Worm (Caenorhabditis elegans) whole organism, L4 larva: Measurements from ENCODE around the gene dhcr-24.

Source experiments
- F37D6.2 ChIP-seq: sonication (generic microtip); optimal IDR thresholded peaks from 2 replicates; lab custom pipeline; 2016; ENCODE audit warnings: mild to moderate bottlenecking, missing genetic modification characterization, missing compliant biosample characterization
- F44E2.7 ChIP-seq: fragments of 200-800 bp; sonication (Bioruptor generic); IDR thresholded peaks from 2 replicates; pipeline ENCODE4 v2.1.2; 2022; ENCODE audit warnings: missing genetic modification characterization, missing compliant biosample characterization
- R02D3.7 ChIP-seq: fragments of 150-350 bp; sonication (generic microtip); optimal IDR thresholded peaks from 3 replicates; lab custom pipeline; 2014; ENCODE audit warnings: missing biosample characterization, missing genetic modification characterization
- T26A8.4 ChIP-seq: fragments of 200-800 bp; sonication (Bioruptor generic); IDR thresholded peaks from 2 replicates; pipeline ENCODE4 v1.3.6; 2022; ENCODE audit warnings: missing genetic modification characterization, missing compliant biosample characterization
- Y105C5A.15 ChIP-seq: fragments of 200-800 bp; sonication (Bioruptor generic); IDR thresholded peaks from 2 replicates; pipeline ENCODE4 v1.3.6; 2022; ENCODE audit warnings: missing genetic modification characterization, missing compliant biosample characterization
- Y5F2A.4 ChIP-seq: fragments of 200-800 bp; sonication (Bioruptor generic); optimal IDR thresholded peaks from 2 replicates; lab custom pipeline; 2018; ENCODE audit warnings: mild to moderate bottlenecking, missing genetic modification characterization, missing compliant biosample characterization
- Y75B8A.6 ChIP-seq: fragments of 200-800 bp; sonication (Bioruptor generic); IDR thresholded peaks from 2 replicates; pipeline ENCODE4 v1.3.6; 2022; ENCODE audit warnings: missing genetic modification reagents, missing genetic modification characterization, missing compliant biosample characterization
- ZK337.2 ChIP-seq: fragments of 200-800 bp; sonication (Bioruptor generic); IDR thresholded peaks from 2 replicates; pipeline ENCODE4 v1.3.6; 2022; ENCODE audit warnings: missing genetic modification reagents, missing genetic modification characterization, missing compliant biosample characterization
- ZK546.5 ChIP-seq, 2 experiments: sonication (generic microtip); optimal IDR thresholded peaks; 2 replicates each; lab custom pipeline; 2017; ENCODE audit warnings: missing biosample characterization in 2 of 2, missing genetic modification characterization in 2 of 2
- attf-4 ChIP-seq: sonication (generic microtip); optimal IDR thresholded peaks from 3 replicates; lab custom pipeline; 2017; ENCODE audit warnings: missing biosample characterization, missing genetic modification characterization
- ceh-44 ChIP-seq: fragments of 200-800 bp; sonication (Bioruptor generic); IDR thresholded peaks from 2 replicates; pipeline ENCODE4 v1.3.6; 2022; ENCODE audit warnings: missing genetic modification reagents, missing genetic modification characterization, missing compliant biosample characterization
- ceh-62 ChIP-seq: sonication (generic microtip); optimal IDR thresholded peaks from 2 replicates; lab custom pipeline; 2017; ENCODE audit warnings: missing biosample characterization, missing genetic modification characterization
- ces-1 ChIP-seq: fragments of 150-350 bp; sonication (generic microtip); optimal IDR thresholded peaks from 4 replicates; lab custom pipeline; 2014; ENCODE audit warnings: missing biosample characterization, missing genetic modification reagents, missing genetic modification characterization
- cey-2 ChIP-seq: sonication (generic microtip); optimal IDR thresholded peaks from 3 replicates; lab custom pipeline; 2017; ENCODE audit warnings: missing genetic modification characterization, mild to moderate bottlenecking, missing compliant biosample characterization, antibody characterized with exemption, borderline replicate concordance; ENCODE audit not compliant: insufficient read depth
- dmd-8 ChIP-seq: fragments of 200-800 bp; sonication (Bioruptor generic); IDR thresholded peaks from 2 replicates; pipeline ENCODE4 v1.3.6; 2022; ENCODE audit warnings: missing genetic modification characterization, missing compliant biosample characterization
- dmd-9 ChIP-seq: fragments of 200-800 bp; sonication (Bioruptor generic); IDR thresholded peaks from 2 replicates; pipeline ENCODE4 v1.3.6; 2022; ENCODE audit warnings: missing genetic modification reagents, missing genetic modification characterization, missing compliant biosample characterization
- duxl-1 ChIP-seq: sonication (generic microtip); optimal IDR thresholded peaks from 2 replicates; lab custom pipeline; 2016; ENCODE audit warnings: mild to moderate bottlenecking, missing genetic modification characterization, moderate library complexity, missing compliant biosample characterization; ENCODE audit not compliant: poor library complexity
- egl-43 ChIP-seq: fragments of 200-800 bp; sonication (Bioruptor generic); IDR thresholded peaks from 2 replicates; pipeline ENCODE4 v1.3.6; 2022; ENCODE audit warnings: missing genetic modification reagents, missing genetic modification characterization, missing compliant biosample characterization
- gei-8 ChIP-seq: fragments of 200-800 bp; sonication (Bioruptor generic); optimal IDR thresholded peaks from 2 replicates; lab custom pipeline; 2018; ENCODE audit warnings: mild to moderate bottlenecking, missing genetic modification characterization, missing compliant biosample characterization
- hif-1 ChIP-seq, 2 experiments: sonication (generic microtip); optimal IDR thresholded peaks; 2 replicates each; lab custom pipeline; 2016 to 2017; ENCODE audit warnings: missing compliant biosample characterization in 2 of 2, missing genetic modification characterization in 2 of 2, missing genetic modification reagents in 2 of 2, missing genotype in 2 of 2, mild to moderate bottlenecking in 1 of 2
- hlh-11 ChIP-seq: fragments of 200-800 bp; sonication (Bioruptor generic); optimal IDR thresholded peaks from 2 replicates; lab custom pipeline; 2018; ENCODE audit warnings: mild to moderate bottlenecking, missing genetic modification characterization, missing compliant biosample characterization
- hlh-30 ChIP-seq: sonication (generic microtip); optimal IDR thresholded peaks from 2 replicates; lab custom pipeline; 2017; ENCODE audit warnings: antibody characterized with exemption, mild to moderate bottlenecking, missing genetic modification characterization, missing compliant biosample characterization; ENCODE audit not compliant: insufficient read depth
- jun-1 ChIP-seq: fragments of 150-350 bp; optimal IDR thresholded peaks from 2 replicates; lab custom pipeline; 2014; ENCODE audit warnings: missing biosample characterization, missing genetic modification reagents, missing genetic modification characterization
- lin-29 ChIP-seq: fragments of 200-800 bp; sonication (Bioruptor generic); IDR thresholded peaks from 2 replicates; pipeline ENCODE4 v1.3.6; 2022; ENCODE audit warnings: missing genetic modification reagents, missing genetic modification characterization, missing compliant biosample characterization
- lir-3 ChIP-seq: sonication (generic microtip); optimal IDR thresholded peaks from 2 replicates; lab custom pipeline; 2016; ENCODE audit warnings: mild to moderate bottlenecking, missing genetic modification characterization, missing compliant biosample characterization
- madf-5 ChIP-seq, 2 experiments: fragments of 200-800 bp; sonication (Bioruptor generic); IDR thresholded peaks; 2 replicates each; pipeline ENCODE4 v1.3.6; 2022; ENCODE audit warnings: missing compliant biosample characterization in 2 of 2, missing genetic modification characterization in 2 of 2
- madf-9 ChIP-seq: fragments of 200-800 bp; sonication (Bioruptor generic); conservative IDR thresholded peaks from 2 replicates; pipeline ENCODE4 v1.3.6; 2022; ENCODE audit warnings: missing genetic modification reagents, missing genetic modification characterization, missing compliant biosample characterization
- mdl-1 ChIP-seq, 2 experiments: fragments of 150-350 bp in 1 of 2; sonication (generic microtip) in 1 of 2; optimal IDR thresholded peaks; 2 replicates each; lab custom pipeline; 2014 to 2017; ENCODE audit warnings: missing biosample characterization in 2 of 2, missing genetic modification characterization in 2 of 2
- mxl-2 ChIP-seq: fragments of 200-800 bp; sonication (Bioruptor generic); conservative IDR thresholded peaks from 2 replicates; pipeline ENCODE4 v1.3.6; 2022; ENCODE audit warnings: missing genetic modification reagents, missing genetic modification characterization, missing compliant biosample characterization
- mxl-3 ChIP-seq: fragments of 200-800 bp; sonication (Bioruptor generic); optimal IDR thresholded peaks from 2 replicates; lab custom pipeline; 2018; ENCODE audit warnings: mild to moderate bottlenecking, missing genetic modification characterization, missing compliant biosample characterization
- nhr-10 ChIP-seq: fragments of 150-350 bp; optimal IDR thresholded peaks from 2 replicates; lab custom pipeline; 2014; ENCODE audit warnings: missing biosample characterization, missing genetic modification characterization
- nhr-102 ChIP-seq: sonication (generic microtip); optimal IDR thresholded peaks from 2 replicates; lab custom pipeline; 2016; ENCODE audit warnings: mild to moderate bottlenecking, missing genetic modification characterization, moderate library complexity, missing compliant biosample characterization
- nhr-111 ChIP-seq: fragments of 200-800 bp; sonication (Bioruptor generic); optimal IDR thresholded peaks from 2 replicates; lab custom pipeline; 2018; ENCODE audit warnings: mild to moderate bottlenecking, missing genetic modification characterization, missing compliant biosample characterization
- nhr-237 ChIP-seq: sonication (generic microtip); optimal IDR thresholded peaks from 2 replicates; lab custom pipeline; 2017; ENCODE audit warnings: missing biosample characterization, missing genetic modification characterization
- nhr-25 ChIP-seq: sonication (generic microtip); optimal IDR thresholded peaks from 2 replicates; lab custom pipeline; 2017; ENCODE audit warnings: missing genetic modification characterization, mild to moderate bottlenecking, missing compliant biosample characterization, antibody characterized with exemption, moderate library complexity, borderline replicate concordance; ENCODE audit not compliant: insufficient read depth
- nhr-41 ChIP-seq: fragments of 200-800 bp; sonication (Bioruptor generic); IDR thresholded peaks from 2 replicates; pipeline ENCODE4 v1.3.6; 2022; ENCODE audit warnings: missing genetic modification reagents, missing genetic modification characterization, missing compliant biosample characterization
- nhr-48 ChIP-seq: sonication (generic microtip); optimal IDR thresholded peaks from 2 replicates; lab custom pipeline; 2016; ENCODE audit warnings: mild to moderate bottlenecking, missing genetic modification characterization, missing compliant biosample characterization
- nhr-77 ChIP-seq: fragments of 150-350 bp; optimal IDR thresholded peaks from 2 replicates; lab custom pipeline; 2014; ENCODE audit warnings: missing biosample characterization, missing genetic modification characterization
- rbr-2 ChIP-seq: sonication (generic microtip); optimal IDR thresholded peaks from 2 replicates; lab custom pipeline; 2016; ENCODE audit warnings: missing genotype, missing genetic modification characterization, missing compliant biosample characterization
- saeg-2 ChIP-seq: fragments of 200-800 bp; sonication (Bioruptor generic); IDR thresholded peaks from 2 replicates; pipeline ENCODE4 v1.3.6; 2022; ENCODE audit warnings: missing genetic modification reagents, missing genetic modification characterization, missing compliant biosample characterization
- sdz-12 ChIP-seq: fragments of 200-800 bp; sonication (Bioruptor generic); optimal IDR thresholded peaks from 2 replicates; lab custom pipeline; 2018; ENCODE audit warnings: mild to moderate bottlenecking, missing genetic modification characterization, missing compliant biosample characterization
- skn-1 ChIP-seq: fragments of 150-350 bp; optimal IDR thresholded peaks from 2 replicates; lab custom pipeline; 2014; ENCODE audit warnings: missing biosample characterization, missing genetic modification characterization
- snpc-1.2 ChIP-seq: fragments of 200-800 bp; sonication (Bioruptor generic); IDR thresholded peaks from 2 replicates; pipeline ENCODE4 v1.3.6; 2022; ENCODE audit warnings: missing genetic modification reagents, missing genetic modification characterization, missing compliant biosample characterization
- snpc-4 ChIP-seq: fragments of 150-350 bp; optimal IDR thresholded peaks from 2 replicates; lab custom pipeline; 2014; ENCODE audit warnings: missing biosample characterization, missing genetic modification characterization
- spr-1 ChIP-seq: sonication (generic microtip); optimal IDR thresholded peaks from 2 replicates; lab custom pipeline; 2016; ENCODE audit warnings: mild to moderate bottlenecking, missing genetic modification characterization, missing compliant biosample characterization
- spr-3 ChIP-seq: fragments of 200-800 bp; sonication (Bioruptor generic); optimal IDR thresholded peaks from 2 replicates; lab custom pipeline; 2018; ENCODE audit warnings: mild to moderate bottlenecking, missing genetic modification characterization, missing compliant biosample characterization
- tag-97 ChIP-seq: fragments of 200-800 bp; sonication (Bioruptor generic); IDR thresholded peaks from 2 replicates; pipeline ENCODE4 v1.3.6; 2022; ENCODE audit warnings: missing genetic modification characterization, missing compliant biosample characterization
- tra-1 ChIP-seq: fragments of 200-800 bp; sonication (Bioruptor generic); IDR thresholded peaks from 2 replicates; pipeline ENCODE4 v1.3.6; 2022; ENCODE audit warnings: missing genetic modification reagents, missing genetic modification characterization, missing compliant biosample characterization
- unc-130 ChIP-seq: sonication (generic microtip); optimal IDR thresholded peaks from 2 replicates; lab custom pipeline; 2016; ENCODE audit warnings: missing genetic modification reagents, missing genetic modification characterization, missing compliant biosample characterization
- unc-39 ChIP-seq: sonication (generic microtip); optimal IDR thresholded peaks from 2 replicates; lab custom pipeline; 2017; ENCODE audit warnings: missing biosample characterization, missing genetic modification characterization
- zfp-3 ChIP-seq: fragments of 200-800 bp; sonication (Bioruptor generic); conservative IDR thresholded peaks from 2 replicates; pipeline ENCODE4 v1.3.6; 2022; ENCODE audit warnings: missing genetic modification reagents, missing genetic modification characterization, missing compliant biosample characterization

dhcr-24 gene

DNA sequence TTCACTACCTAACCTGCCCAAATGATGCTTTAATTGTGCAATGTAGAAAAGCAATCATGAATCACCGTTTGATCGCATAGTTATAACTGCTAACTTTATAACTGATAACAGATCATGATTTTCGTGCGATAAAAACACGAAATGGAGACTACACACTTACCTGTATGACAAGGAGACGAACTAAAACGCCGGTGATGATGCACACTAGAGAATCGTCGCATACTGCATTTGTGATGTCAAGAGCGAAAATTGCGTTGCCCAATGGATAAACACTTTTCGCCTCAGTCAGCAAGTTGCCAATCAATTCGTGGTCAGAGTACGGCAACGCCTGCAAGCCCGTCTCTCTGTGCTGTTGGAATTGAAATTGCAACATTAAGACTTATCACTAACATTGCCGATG is 5.1 kb upstream of the dhcr-24 start (continued):
- TF ChIP-seq zfp-3 (GFP tag; lab: Robert Waterston, UW) (0 out of 2 replicates have a peak, but pooled peaks have one; percentile 23), ceh-44 (GFP tag; lab: Robert Waterston, UW) (no peak), egl-43 (no peak), spr-1 (no peak), nhr-77 (tag; lab: Kevin White, UChicago) (peak; percentile 87), ces-1 (GFP tag; lab: Kevin White, UChicago) (no peak), nhr-25 (no peak), mxl-2 (GFP tag; lab: Robert Waterston, UW) (no peak), hif-1 (tag; optimal IDR thresholded peaks at IDR 0.05; lab: Kevin White, UChicago) (peak in 1 of 2 experiments; percentile 19), saeg-2 (no peak), Y5F2A.4 (no peak), rbr-2 (tag; lab: Kevin White, UChicago) (no peak), T26A8.4 (GFP tag; lab: Robert Waterston, UW) (no peak), snpc-1.2 (GFP tag; lab: Robert Waterston, UW) (no peak), madf-5 (GFP tag; IDR thresholded peaks at IDR 0.05; lab: Robert Waterston, UW) (no peak), hlh-30 (peak; percentile 26), R02D3.7 (no peak), sdz-12 (GFP tag; lab: Kevin White, UChicago) (no peak), dmd-9 (GFP tag; lab: Robert Waterston, UW) (no peak), nhr-41 (GFP tag; lab: Robert Waterston, UW) (no peak), tag-97 (no peak), cey-2 (tag; lab: Kevin White, UChicago) (no peak), mdl-1 (tag; optimal IDR thresholded peaks at IDR 0.05; lab: Kevin White, UChicago) (peak in 1 of 2 experiments; percentile 46), unc-130 (GFP tag; lab: Kevin White, UChicago) (no peak), ZK337.2 (no peak), lin-29 (GFP tag; lab: Robert Waterston, UW) (no peak), nhr-10 (peak; percentile 12), unc-39 (tag; lab: Kevin White, UChicago) (no peak), Y75B8A.6 (no peak), nhr-237 (tag; lab: Kevin White, UChicago) (no peak), gei-8 (GFP tag; lab: Kevin White, UChicago) (peak; percentile 75), duxl-1 (no peak), mxl-3 (GFP tag; lab: Kevin White, UChicago) (peak; percentile 39), attf-4 (tag; lab: Kevin White, UChicago) (no peak), jun-1 (tag; lab: Kevin White, UChicago) (no peak), skn-1 (no peak), spr-3 (GFP tag; lab: Kevin White, UChicago) (no peak), ZK546.5 (tag; optimal IDR thresholded peaks at IDR 0.05; lab: Kevin White, UChicago) (no peak), Y105C5A.15 (GFP tag; lab: Robert Waterston, UW) (no peak), nhr-111 (GFP tag; lab: Kevin White, UChicago) (no peak), dmd-8 (no peak), lir-3 (no peak), ceh-62 (no peak), F37D6.2 (no peak), F44E2.7 (GFP tag; lab: Robert Waterston, UW) (no peak), snpc-4 (tag; lab: Kevin White, UChicago) (no peak), nhr-48 (tag; lab: Kevin White, UChicago) (peak; percentile 85), hlh-11 (tag; lab: Kevin White, UChicago) (peak; percentile 93), nhr-102 (tag; lab: Kevin White, UChicago) (peak; percentile 82), madf-9 (GFP tag; lab: Robert Waterston, UW) (no peak), tra-1 (GFP tag; lab: Robert Waterston, UW) (peak; percentile 90)
